Fruit fly (Drosophila melanogaster) whole organism, embryonic: Measurements from ENCODE around the gene CG13884.

Source experiments
- Atf3 ChIP-seq: fragments of 200-800 bp; sonication (Bioruptor generic); optimal IDR thresholded peaks from 3 replicates; lab custom pipeline; 2016; ENCODE audit warnings: missing biosample characterization, missing genetic modification characterization
- Bgb ChIP-seq: fragments of 200-800 bp; sonication (Bioruptor generic); IDR thresholded peaks from 2 replicates; pipeline ENCODE4 v1.3.6; 2022; ENCODE audit warnings: missing biosample characterization, missing genetic modification characterization; ENCODE audit not compliant: partially characterized antibody
- CG10274 ChIP-seq: fragments of 200-800 bp; sonication (Bioruptor generic); optimal IDR thresholded peaks from 3 replicates; lab custom pipeline; 2017; ENCODE audit warnings: missing biosample characterization, mild to moderate bottlenecking, missing genetic modification characterization
- CG10462 ChIP-seq: fragments of 200-800 bp; sonication (Bioruptor generic); optimal IDR thresholded peaks from 2 replicates; lab custom pipeline; 2016; ENCODE audit warnings: missing biosample characterization, missing genetic modification characterization
- CG10979 ChIP-seq: fragments of 200-800 bp; sonication (Bioruptor generic); optimal IDR thresholded peaks from 2 replicates; lab custom pipeline; 2018; ENCODE audit warnings: missing biosample characterization, mild to moderate bottlenecking, missing genetic modification characterization, moderate library complexity
- CG13894 ChIP-seq: fragments of 200-800 bp; sonication (Bioruptor generic); optimal IDR thresholded peaks from 3 replicates; lab custom pipeline; 2018; ENCODE audit warnings: missing biosample characterization, mild to moderate bottlenecking, missing genetic modification characterization, moderate library complexity
- CG16779 ChIP-seq: fragments of 200-800 bp; sonication (Bioruptor generic); IDR thresholded peaks from 2 replicates; pipeline ENCODE4 v1.3.6; 2022; ENCODE audit warnings: missing biosample characterization, missing genetic modification characterization
- CG17829 ChIP-seq: fragments of 200-800 bp; optimal IDR thresholded peaks from 2 replicates; lab custom pipeline; 2019; ENCODE audit warnings: missing biosample characterization, mild to moderate bottlenecking, missing genetic modification characterization, moderate library complexity
- CG1792 ChIP-seq: fragments of 200-800 bp; sonication (Bioruptor generic); optimal IDR thresholded peaks from 2 replicates; lab custom pipeline; 2016; ENCODE audit warnings: missing biosample characterization, missing genetic modification characterization
- CG18011 ChIP-seq: fragments of 200-800 bp; sonication (Bioruptor generic); optimal IDR thresholded peaks from 2 replicates; lab custom pipeline; 2017; ENCODE audit warnings: missing biosample characterization, missing genetic modification characterization, mild to moderate bottlenecking, moderate library complexity, missing genotype
- CG3838 ChIP-seq: fragments of 200-800 bp; sonication (Bioruptor generic); optimal IDR thresholded peaks from 3 replicates; lab custom pipeline; 2016; ENCODE audit warnings: missing biosample characterization, missing genetic modification characterization
- CG4404 ChIP-seq: fragments of 200-800 bp; sonication (Bioruptor generic); IDR thresholded peaks from 2 replicates; pipeline ENCODE4 v1.3.6; 2022; ENCODE audit warnings: missing biosample characterization, missing genetic modification characterization
- CG8944 ChIP-seq: fragments of 200-800 bp; sonication (Bioruptor generic); optimal IDR thresholded peaks from 3 replicates; lab custom pipeline; 2016; ENCODE audit warnings: missing biosample characterization, missing genetic modification characterization
- CG9437 ChIP-seq: fragments of 200-800 bp; sonication (Bioruptor generic); optimal IDR thresholded peaks from 2 replicates; lab custom pipeline; 2018; ENCODE audit warnings: missing biosample characterization, mild to moderate bottlenecking, missing genetic modification characterization
- CTCF ChIP-seq: fragments of 200-800 bp; sonication (Bioruptor generic); optimal IDR thresholded peaks from 2 replicates; lab custom pipeline; 2017; ENCODE audit warnings: missing biosample characterization, mild to moderate bottlenecking, missing genetic modification characterization, moderate library complexity
- Dek ChIP-seq: fragments of 200-800 bp; sonication (Bioruptor generic); optimal IDR thresholded peaks from 3 replicates; lab custom pipeline; 2019; ENCODE audit warnings: missing biosample characterization, mild to moderate bottlenecking, missing genetic modification characterization, moderate library complexity
- Dip2 ChIP-seq: fragments of 200-800 bp; sonication (Bioruptor generic); IDR thresholded peaks from 2 replicates; pipeline ENCODE4 v1.3.6; 2022; ENCODE audit warnings: missing biosample characterization, missing genetic modification characterization
- HLH4C ChIP-seq: fragments of 200-800 bp; sonication (Bioruptor generic); IDR thresholded peaks from 3 replicates; pipeline ENCODE4 v1.3.6; 2022; ENCODE audit warnings: missing biosample characterization, missing genetic modification characterization; ENCODE audit not compliant: partially characterized antibody
- Lpt ChIP-seq: fragments of >200 bp; optimal IDR thresholded peaks from 2 replicates; lab custom pipeline; 2018; ENCODE audit warnings: missing biosample characterization, missing genetic modification characterization
- Med ChIP-seq: fragments of 200-800 bp; sonication (Bioruptor generic); peaks from one replicate; lab custom pipeline; 2016; ENCODE audit warnings: missing biosample characterization, missing genetic modification characterization, mild to moderate bottlenecking, inconsistent platforms, moderate library complexity
- NC2α ChIP-seq: fragments of 200-800 bp; sonication (Bioruptor generic); optimal IDR thresholded peaks from 2 replicates; lab custom pipeline; 2016; ENCODE audit warnings: missing biosample characterization, missing genetic modification characterization
- ato ChIP-seq: fragments of 200-800 bp; sonication (Bioruptor generic); IDR thresholded peaks from 2 replicates; pipeline ENCODE4 v1.3.6; 2022; ENCODE audit warnings: missing biosample characterization, missing genetic modification characterization; ENCODE audit not compliant: partially characterized antibody
- bbx ChIP-seq: fragments of 200-800 bp; sonication (Bioruptor generic); IDR thresholded peaks from 2 replicates; pipeline ENCODE4 v1.3.6; 2022; ENCODE audit warnings: missing biosample characterization, missing genetic modification characterization; ENCODE audit not compliant: partially characterized antibody
- bigmax ChIP-seq: fragments of 200-800 bp; sonication (Bioruptor generic); optimal IDR thresholded peaks from 2 replicates; lab custom pipeline; 2018; ENCODE audit warnings: missing biosample characterization, mild to moderate bottlenecking, missing genetic modification characterization
- da ChIP-seq: fragments of 200-800 bp; sonication (Bioruptor generic); optimal IDR thresholded peaks from 2 replicates; lab custom pipeline; 2016; ENCODE audit warnings: missing biosample characterization, missing genetic modification characterization
- dysf ChIP-seq: fragments of 200-800 bp; sonication (Bioruptor generic); IDR thresholded peaks from 3 replicates; pipeline ENCODE4 v1.3.6; 2022; ENCODE audit warnings: missing biosample characterization, missing genetic modification characterization
- gsb ChIP-seq: fragments of 200-800 bp; sonication (Bioruptor generic); IDR thresholded peaks from 2 replicates; pipeline ENCODE4 v1.3.6; 2022; ENCODE audit warnings: missing biosample characterization, missing genetic modification characterization
- hbn ChIP-seq: fragments of 200-800 bp; sonication (Bioruptor generic); IDR thresholded peaks from 2 replicates; pipeline ENCODE4 v1.3.6; 2022; ENCODE audit warnings: missing biosample characterization, missing genetic modification characterization; ENCODE audit not compliant: partially characterized antibody
- her ChIP-seq: fragments of 200-800 bp; sonication (Bioruptor generic); optimal IDR thresholded peaks from 2 replicates; lab custom pipeline; 2016; ENCODE audit warnings: missing biosample characterization, missing genetic modification characterization
- insv ChIP-seq, 2 experiments: fragments of 200-800 bp; sonication (Bioruptor generic); optimal IDR thresholded peaks; 3 replicates each; lab custom pipeline; 2016 to 2018; ENCODE audit warnings: missing biosample characterization in 2 of 2, missing genetic modification characterization in 2 of 2
- inv ChIP-seq: fragments of 200-800 bp; sonication (Bioruptor generic); IDR thresholded peaks from 2 replicates; pipeline ENCODE4 v1.3.6; 2022; ENCODE audit warnings: missing biosample characterization, missing genetic modification characterization; ENCODE audit not compliant: partially characterized antibody
- jumu ChIP-seq: fragments of 200-800 bp; sonication (Bioruptor generic); optimal IDR thresholded peaks from 3 replicates; lab custom pipeline; 2016; ENCODE audit warnings: missing biosample characterization, missing genetic modification characterization
- lab ChIP-seq: fragments of 200-800 bp; sonication (Bioruptor generic); optimal IDR thresholded peaks from 3 replicates; lab custom pipeline; 2017; ENCODE audit warnings: missing biosample characterization, missing genetic modification characterization, mild to moderate bottlenecking, moderate library complexity, missing genetic modification reagents
- lola ChIP-seq, 3 experiments: fragments of >200 bp in 2 of 3; fragments of 200-800 bp in 1 of 3; sonication (Bioruptor generic) in 1 of 3; optimal IDR thresholded peaks; 2 replicates each; lab custom pipeline; 2017 to 2019; ENCODE audit warnings: missing biosample characterization in 3 of 3, missing genetic modification characterization in 3 of 3, mild to moderate bottlenecking in 1 of 3, moderate library complexity in 1 of 3
- lov ChIP-seq, 2 experiments: fragments of 200-800 bp in 1 of 2; fragments of >200 bp in 1 of 2; sonication (Bioruptor generic) in 1 of 2; IDR thresholded peaks in 1 of 2; optimal IDR thresholded peaks in 1 of 2; 2 replicates in 1 of 2; 3 replicates in 1 of 2; pipeline versions ENCODE4 v1.3.6 to Lab custom; 2017 to 2022; ENCODE audit warnings: missing biosample characterization in 1 of 2, missing genetic modification characterization in 1 of 2
- nerfin-2 ChIP-seq: fragments of 200-800 bp; sonication (Bioruptor generic); IDR thresholded peaks from 2 replicates; pipeline ENCODE4 v1.3.6; 2022; ENCODE audit warnings: missing biosample characterization, missing genetic modification characterization; ENCODE audit not compliant: partially characterized antibody
- pfk ChIP-seq: fragments of 200-800 bp; sonication (Bioruptor generic); optimal IDR thresholded peaks from 2 replicates; lab custom pipeline; 2018; ENCODE audit warnings: missing biosample characterization, mild to moderate bottlenecking, missing genetic modification characterization, moderate library complexity
- pros ChIP-seq: fragments of 200-800 bp; sonication (Bioruptor generic); optimal IDR thresholded peaks from 3 replicates; lab custom pipeline; 2019; ENCODE audit warnings: missing biosample characterization, mild to moderate bottlenecking, missing genetic modification characterization, moderate library complexity
- sens-2 ChIP-seq: fragments of 200-800 bp; sonication (Bioruptor generic); IDR thresholded peaks from 2 replicates; pipeline ENCODE4 v1.3.6; 2022; ENCODE audit warnings: missing biosample characterization, missing genetic modification characterization
- sim ChIP-seq: fragments of 200-800 bp; sonication (Bioruptor generic); IDR thresholded peaks from 2 replicates; pipeline ENCODE4 v1.3.6; 2022; ENCODE audit warnings: missing biosample characterization, missing genetic modification characterization
- slp2 ChIP-seq: fragments of 200-800 bp; sonication (Bioruptor generic); optimal IDR thresholded peaks from 2 replicates; lab custom pipeline; 2016; ENCODE audit warnings: missing biosample characterization, missing genetic modification characterization
- sob ChIP-seq: fragments of 200-800 bp; sonication (Bioruptor generic); IDR thresholded peaks from 2 replicates; pipeline ENCODE4 v1.3.6; 2022; ENCODE audit warnings: missing biosample characterization, missing genetic modification characterization
- tx ChIP-seq: fragments of 200-800 bp; sonication (Bioruptor generic); optimal IDR thresholded peaks from 2 replicates; lab custom pipeline; 2016; ENCODE audit warnings: missing biosample characterization, missing genetic modification characterization
- vfl ChIP-seq: fragments of 200-800 bp; sonication (Bioruptor generic); optimal IDR thresholded peaks from 2 replicates; lab custom pipeline; 2016; ENCODE audit warnings: missing biosample characterization, missing genetic modification characterization
- yki ChIP-seq: fragments of >200 bp; optimal IDR thresholded peaks from 3 replicates; lab custom pipeline; 2018
- z ChIP-seq: fragments of 200-800 bp; sonication (Bioruptor generic); IDR thresholded peaks from 3 replicates; pipeline ENCODE4 v1.3.6; 2022; ENCODE audit warnings: missing biosample characterization, missing genetic modification characterization
- zfh2 ChIP-seq: fragments of 200-800 bp; sonication (Bioruptor generic); optimal IDR thresholded peaks from 2 replicates; lab custom pipeline; 2016; ENCODE audit warnings: missing biosample characterization, missing genetic modification characterization

CG13884 gene

DNA sequence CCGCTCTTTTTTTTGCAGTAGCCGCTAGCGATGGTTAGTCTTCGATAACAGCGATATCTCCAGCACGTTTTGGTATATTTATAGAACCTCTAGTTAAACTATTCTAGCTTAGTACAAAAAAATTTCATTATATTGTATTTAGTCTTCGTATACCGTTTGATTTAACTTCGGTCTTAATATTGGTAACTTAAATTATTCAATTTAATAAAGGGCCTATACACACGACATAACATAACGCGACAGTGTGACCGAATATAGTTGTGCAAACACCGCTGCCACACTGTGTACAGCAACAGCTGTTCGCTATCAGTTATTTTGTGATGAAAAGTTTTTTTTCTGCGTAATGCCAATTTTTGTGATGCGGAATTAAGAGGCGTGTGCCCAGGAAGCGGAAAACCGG lies 5.0 kb downstream of the CG13884 start, which contains the start of the genes Cdc5 and CG1233 (continued):
- TF ChIP-seq hbn (GFP tag; lab: Robert Waterston, UW) (peak; percentile 53; the same call in 1 of the 2 replicates), nerfin-2 (no peak), CG1792 (peak; percentile 81), Dek (tag; lab: Kevin White, UChicago) (no peak), ato (GFP tag; lab: Robert Waterston, UW) (no peak), CG10274 (GFP tag; lab: Kevin White, UChicago) (no peak), her (GFP tag; lab: Kevin White, UChicago) (no peak), yki (no peak), lov (optimal IDR thresholded peaks at IDR 0.05; lab: Kevin White, UChicago) (no peak), lov (GFP tag; IDR thresholded peaks at IDR 0.05; lab: Robert Waterston, UW) (no peak), CG18011 (GFP tag; lab: Kevin White, UChicago) (peak; percentile 58), CG17829 (tag; lab: Kevin White, UChicago) (peak; percentile 71), da (no peak), slp2 (no peak), NC2α (GFP tag; lab: Kevin White, UChicago) (no peak), vfl (GFP tag; lab: Kevin White, UChicago) (no peak), CTCF (GFP tag; lab: Kevin White, UChicago) (no peak), zfh2 (GFP tag; lab: Kevin White, UChicago) (peak; percentile 22), jumu (GFP tag; lab: Kevin White, UChicago) (peak; percentile 0), lab (GFP tag; lab: Kevin White, UChicago) (no peak), CG4404 (GFP tag; lab: Robert Waterston, UW) (no peak), sob (GFP tag; lab: Robert Waterston, UW) (peak; percentile 75), Med (GFP tag; lab: Kevin White, UChicago) (peak; percentile 88), inv (GFP tag; lab: Robert Waterston, UW) (peak; percentile 42), pros (GFP tag; lab: Kevin White, UChicago) (no peak), CG9437 (GFP tag; lab: Kevin White, UChicago) (peak; percentile 21), dysf (GFP tag; lab: Robert Waterston, UW) (0 out of 3 replicates have a peak, but pooled peaks have one; percentile 44), Bgb (GFP tag; lab: Robert Waterston, UW) (peak; percentile 43; the same call in 1 of the 2 replicates), tx (GFP tag; lab: Kevin White, UChicago) (no peak), CG13894 (tag; lab: Kevin White, UChicago) (no peak), CG8944 (GFP tag; lab: Kevin White, UChicago) (no peak), gsb (GFP tag; lab: Robert Waterston, UW) (no peak), lola (GFP tag; optimal IDR thresholded peaks at IDR 0.05; lab: Kevin White, UChicago) (peak in 1 of 3 experiments; percentile 70), bigmax (GFP tag; lab: Kevin White, UChicago) (no peak), sens-2 (GFP tag; lab: Robert Waterston, UW) (no peak), CG10979 (tag; lab: Kevin White, UChicago) (peak; percentile 69), insv (GFP tag; optimal IDR thresholded peaks at IDR 0.05; lab: Kevin White, UChicago) (peak in 1 of 2 experiments; percentile 10)

DNA sequence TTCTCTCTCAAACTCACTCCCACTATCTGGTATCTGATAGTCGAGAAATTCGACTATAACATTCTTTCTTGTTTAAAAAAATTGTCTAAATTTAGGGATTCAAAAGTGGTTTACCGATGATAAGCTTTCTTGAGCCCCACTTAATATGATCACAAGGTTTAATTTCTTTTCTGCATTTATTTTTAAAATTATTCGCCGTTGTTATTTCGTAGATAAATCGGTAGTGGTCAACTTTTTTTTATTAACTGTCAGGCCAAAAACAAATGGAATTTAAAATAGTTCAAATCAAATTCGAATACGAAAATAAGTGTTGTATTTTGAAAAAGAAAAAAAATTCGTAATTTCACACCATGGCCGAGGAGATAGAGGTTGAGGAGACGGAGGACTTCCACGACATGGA lies 8.6 kb downstream of the CG13884 start, which contains the start of gene Roc1b:
TSS of gene Roc1b (plus strand) at position 301 of the 400 bp plus-strand sequence.
- TF ChIP-seq bbx = no peak
- TF ChIP-seq Lpt (GFP tag; lab: Kevin White, UChicago) = no peak
- TF ChIP-seq CG10462 (GFP tag; lab: Kevin White, UChicago) = no peak
- TF ChIP-seq sim (GFP tag; lab: Robert Waterston, UW) = no peak
- TF ChIP-seq Dip2 (GFP tag; lab: Robert Waterston, UW) = no peak
- TF ChIP-seq z (GFP tag; lab: Robert Waterston, UW) = no peak
- TF ChIP-seq Atf3 (GFP tag; lab: Kevin White, UChicago) = no peak
- no peak for TF ChIP-seq HLH4C (GFP tag; lab: Robert Waterston, UW)
- TF ChIP-seq pfk = no peak
- TF ChIP-seq CG3838 (GFP tag; lab: Kevin White, UChicago) = no peak
- no peak for TF ChIP-seq CG16779 (GFP tag; lab: Robert Waterston, UW)
